Worm (Caenorhabditis elegans) whole organism, early embryonic: Measurements from ENCODE around the gene ZC21.6.

Source experiments
- B0310.2 ChIP-seq: sonication (generic microtip); optimal IDR thresholded peaks from 2 replicates; lab custom pipeline; 2016; ENCODE audit warnings: mild to moderate bottlenecking, missing genetic modification characterization, missing compliant biosample characterization
- F13C5.2 ChIP-seq: sonication (generic microtip); optimal IDR thresholded peaks from 2 replicates; lab custom pipeline; 2017; ENCODE audit warnings: mild to moderate bottlenecking, missing genetic modification characterization, inconsistent platforms, missing compliant biosample characterization
- aly-1 ChIP-seq: sonication (generic microtip); optimal IDR thresholded peaks from 2 replicates; lab custom pipeline; 2016; ENCODE audit warnings: missing genetic modification characterization, missing compliant biosample characterization
- ama-1 ChIP-seq: fragments of 150-350 bp; optimal IDR thresholded peaks from 2 replicates; lab custom pipeline; 2014
- ceh-13 ChIP-seq: fragments of 200-800 bp; sonication (Bioruptor generic); optimal IDR thresholded peaks from 2 replicates; lab custom pipeline; 2018; ENCODE audit warnings: mild to moderate bottlenecking, missing genetic modification characterization, missing compliant biosample characterization
- ceh-36 ChIP-seq: sonication (generic microtip); optimal IDR thresholded peaks from 2 replicates; lab custom pipeline; 2016; ENCODE audit warnings: missing genetic modification characterization, inconsistent platforms, missing compliant biosample characterization
- ets-7 ChIP-seq: sonication (generic microtip); optimal IDR thresholded peaks from 2 replicates; lab custom pipeline; 2016; ENCODE audit warnings: missing genotype, missing genetic modification characterization, missing compliant biosample characterization
- flt-1 ChIP-seq: fragments of 200-800 bp; sonication (Bioruptor generic); IDR thresholded peaks from 2 replicates; pipeline ENCODE4 v1.3.6; 2022; ENCODE audit warnings: missing genetic modification characterization, missing compliant biosample characterization
- hmbx-1 ChIP-seq: sonication (generic microtip); optimal IDR thresholded peaks from 2 replicates; lab custom pipeline; 2016; ENCODE audit warnings: mild to moderate bottlenecking, missing genetic modification characterization, missing compliant biosample characterization
- hmg-4 ChIP-seq: fragments of 200-800 bp; sonication (Bioruptor generic); optimal IDR thresholded peaks from 2 replicates; lab custom pipeline; 2018; ENCODE audit warnings: mild to moderate bottlenecking, missing genetic modification characterization, missing compliant biosample characterization
- hnd-1 ChIP-seq: sonication (generic microtip); optimal IDR thresholded peaks from 2 replicates; lab custom pipeline; 2016; ENCODE audit warnings: missing genetic modification characterization, missing compliant biosample characterization
- pes-1 ChIP-seq: fragments of 200-800 bp; sonication (Bioruptor generic); IDR thresholded peaks from 2 replicates; pipeline ENCODE4 v1.3.6; 2022; ENCODE audit warnings: missing genetic modification reagents, missing genetic modification characterization, missing compliant biosample characterization
- scrt-1 ChIP-seq: fragments of 200-800 bp; sonication (Bioruptor generic); IDR thresholded peaks from 2 replicates; pipeline ENCODE4 v1.3.6; 2022; ENCODE audit warnings: missing genetic modification characterization, missing compliant biosample characterization
- sea-1 ChIP-seq: fragments of 200-800 bp; sonication (Bioruptor generic); conservative IDR thresholded peaks from 2 replicates; pipeline ENCODE4 v1.3.6; 2022; ENCODE audit warnings: missing genetic modification characterization, missing compliant biosample characterization
- tbx-11 ChIP-seq: fragments of 200-800 bp; sonication (Bioruptor generic); IDR thresholded peaks from 2 replicates; pipeline ENCODE4 v1.3.6; 2022; ENCODE audit warnings: missing genetic modification characterization, missing compliant biosample characterization
- tbx-37 ChIP-seq: fragments of 200-800 bp; sonication (Bioruptor generic); conservative IDR thresholded peaks from 2 replicates; pipeline ENCODE4 v1.3.6; 2022; ENCODE audit warnings: missing genetic modification reagents, missing genetic modification characterization, missing compliant biosample characterization
- tra-4 ChIP-seq: sonication (generic microtip); optimal IDR thresholded peaks from 2 replicates; lab custom pipeline; 2017; ENCODE audit warnings: missing genetic modification characterization, missing compliant biosample characterization

Gene ZC21.6

DNA sequence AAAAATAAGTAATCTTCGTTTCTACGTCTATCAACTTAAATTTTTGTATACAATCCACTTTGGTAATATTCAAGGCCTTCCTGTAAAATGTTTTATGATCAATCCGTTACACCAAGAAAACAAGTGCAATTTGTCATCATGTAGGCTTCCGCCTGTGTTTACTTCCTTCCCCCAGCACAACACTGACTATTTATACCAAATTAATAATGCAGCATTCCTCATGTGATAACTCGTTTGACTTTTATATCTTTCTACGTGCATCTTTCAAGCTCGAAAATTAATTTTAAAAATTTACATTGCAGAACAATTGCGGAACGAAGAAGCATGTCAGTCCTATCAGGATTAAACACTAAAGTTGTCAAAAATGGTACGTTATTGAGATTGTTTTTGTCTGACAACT, 9.1 kb upstream of the ZC21.6 start, which contains the start of gene gsto-2:
Gene gsto-2, plus strand, starts transcription at position 301 of the 400 bp plus-strand sequence.
- no peak for TF ChIP-seq ceh-36 (tag; lab: Kevin White, UChicago)
- no peak for TF ChIP-seq pes-1
- TF ChIP-seq sea-1: no peak
- TF ChIP-seq F13C5.2 (tag; lab: Kevin White, UChicago): no peak
- no peak for TF ChIP-seq tbx-11
- no peak for TF ChIP-seq hnd-1 (tag; lab: Kevin White, UChicago)
- no peak for TF ChIP-seq tra-4 (tag; lab: Kevin White, UChicago)
- no peak for TF ChIP-seq scrt-1 (GFP tag; lab: Robert Waterston, UW)
- no peak for TF ChIP-seq hmg-4 (GFP tag; lab: Kevin White, UChicago)
- no peak for TF ChIP-seq ets-7 (tag; lab: Kevin White, UChicago)
- no peak for TF ChIP-seq ama-1 (lab: Kevin White, UChicago)
- no peak for TF ChIP-seq tbx-37

DNA sequence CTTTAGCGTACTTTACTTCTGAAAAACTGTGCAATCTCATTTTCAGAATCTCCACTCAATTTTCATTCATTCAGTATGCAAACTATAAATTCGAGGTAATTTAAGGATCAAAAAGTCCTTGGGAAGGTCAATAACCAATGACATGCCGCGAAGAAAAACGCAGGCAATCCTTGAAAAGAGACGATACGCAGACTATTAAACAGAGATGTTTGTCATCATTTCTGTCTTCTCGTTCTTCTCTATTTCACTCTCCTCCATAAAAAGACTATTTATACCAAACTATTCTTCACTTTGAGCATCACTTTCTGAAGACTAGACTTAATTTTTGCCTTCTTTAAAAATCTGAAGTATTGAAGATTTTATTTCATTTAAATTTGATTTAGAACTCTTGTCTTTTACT, 6.7 kb upstream of the ZC21.6 start, which contains the start of gene C02D5.4:
Gene C02D5.4, plus strand, starts transcription at position 41 of the 400 bp plus-strand sequence.
- TF ChIP-seq tra-4 (tag; lab: Kevin White, UChicago) (no peak), sea-1 (no peak), pes-1 (no peak), hmg-4 (GFP tag; lab: Kevin White, UChicago) (no peak), aly-1 (no peak), B0310.2 (tag; lab: Kevin White, UChicago) (no peak), F13C5.2 (tag; lab: Kevin White, UChicago) (no peak), flt-1 (GFP tag; lab: Robert Waterston, UW) (no peak), tbx-37 (no peak), hmbx-1 (tag; lab: Kevin White, UChicago) (no peak), scrt-1 (GFP tag; lab: Robert Waterston, UW) (no peak), ceh-36 (tag; lab: Kevin White, UChicago) (no peak), ets-7 (tag; lab: Kevin White, UChicago) (no peak), ama-1 (lab: Kevin White, UChicago) (no peak)

- TF ChIP-seq F13C5.2 (tag; lab: Kevin White, UChicago) (no peak), tbx-37 (no peak), aly-1 (no peak), flt-1 (GFP tag; lab: Robert Waterston, UW) (no peak), hmg-4 (GFP tag; lab: Kevin White, UChicago) (no peak), ceh-13 (GFP tag; lab: Kevin White, UChicago) (no peak), scrt-1 (GFP tag; lab: Robert Waterston, UW) (no peak), sea-1 (no peak)
Measured at ce11 chrIII:8551705-8552104, 6.3 kb upstream of the ZC21.6 start.

DNA sequence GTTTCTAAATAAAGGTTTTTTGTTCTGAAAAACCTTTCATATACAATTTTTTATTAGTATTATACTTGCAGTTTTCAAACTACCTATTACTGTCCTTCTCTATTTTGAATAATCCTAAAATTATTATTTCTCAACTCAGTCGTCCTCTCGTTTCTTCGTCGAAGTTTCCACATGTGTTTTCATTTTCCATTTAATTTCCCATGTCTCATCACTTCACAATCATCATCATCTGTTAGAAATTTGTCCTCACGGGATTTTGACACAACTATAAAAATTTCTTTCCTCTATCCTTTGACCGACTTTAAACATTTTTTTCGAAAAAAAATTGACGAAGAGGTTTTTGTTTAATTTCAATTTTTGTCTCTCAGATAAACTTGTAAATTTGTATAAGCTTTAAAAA, 10.0 kb downstream of the ZC21.6 start:
- TF ChIP-seq hmg-4 (GFP tag; lab: Kevin White, UChicago) (no peak), tbx-11 (no peak), tbx-37 (no peak), aly-1 (no peak), ets-7 (tag; lab: Kevin White, UChicago) (no peak), flt-1 (GFP tag; lab: Robert Waterston, UW) (no peak), B0310.2 (tag; lab: Kevin White, UChicago) (no peak), sea-1 (no peak), pes-1 (no peak), scrt-1 (GFP tag; lab: Robert Waterston, UW) (no peak), F13C5.2 (tag; lab: Kevin White, UChicago) (no peak), ceh-36 (tag; lab: Kevin White, UChicago) (no peak)

- TF ChIP-seq ceh-13 (GFP tag; lab: Kevin White, UChicago) (no peak), tbx-37 (no peak), ceh-36 (tag; lab: Kevin White, UChicago) (no peak), sea-1 (no peak), ama-1 (lab: Kevin White, UChicago) (no peak), tbx-11 (no peak), F13C5.2 (tag; lab: Kevin White, UChicago) (no peak), hmbx-1 (tag; lab: Kevin White, UChicago) (no peak), hmg-4 (GFP tag; lab: Kevin White, UChicago) (no peak), scrt-1 (GFP tag; lab: Robert Waterston, UW) (no peak), flt-1 (GFP tag; lab: Robert Waterston, UW) (no peak), ets-7 (tag; lab: Kevin White, UChicago) (no peak)
Measured at ce11 chrIII:8534647-8535181, 10.7 kb downstream of the ZC21.6 start, which contains the start of gene trp-1. TSS of gene trp-1 (plus strand) at chrIII:8535131.

ce11 chrIII:8533900-8534299, 11.5 kb downstream of the ZC21.6 start:
- no peak for TF ChIP-seq tbx-37
- TF ChIP-seq sea-1: no peak
- no peak for TF ChIP-seq ama-1 (lab: Kevin White, UChicago)
- no peak for TF ChIP-seq hmbx-1 (tag; lab: Kevin White, UChicago)
- TF ChIP-seq tra-4 (tag; lab: Kevin White, UChicago): no peak
- TF ChIP-seq flt-1 (GFP tag; lab: Robert Waterston, UW): no peak

- no peak for TF ChIP-seq F13C5.2 (tag; lab: Kevin White, UChicago)
- no peak for TF ChIP-seq ceh-13 (GFP tag; lab: Kevin White, UChicago)
- no peak for TF ChIP-seq B0310.2 (tag; lab: Kevin White, UChicago)
- no peak for TF ChIP-seq ets-7 (tag; lab: Kevin White, UChicago)
- no peak for TF ChIP-seq ceh-36 (tag; lab: Kevin White, UChicago)
- no peak for TF ChIP-seq ama-1 (lab: Kevin White, UChicago)
- TF ChIP-seq aly-1: no peak
- no peak for TF ChIP-seq scrt-1 (GFP tag; lab: Robert Waterston, UW)
- TF ChIP-seq tbx-37: no peak
- TF ChIP-seq sea-1: no peak
- TF ChIP-seq hmg-4 (GFP tag; lab: Kevin White, UChicago): no peak
- TF ChIP-seq pes-1: no peak
Measured at ce11 chrIII:8529772-8530171, 15.6 kb downstream of the ZC21.6 start, which contains the start of gene ZC21.10. TSS of gene ZC21.10 (plus strand) at chrIII:8530072.
